Worm (Caenorhabditis elegans): Measurements from ENCODE around the gene flh-2.

flh-2 gene

DNA sequence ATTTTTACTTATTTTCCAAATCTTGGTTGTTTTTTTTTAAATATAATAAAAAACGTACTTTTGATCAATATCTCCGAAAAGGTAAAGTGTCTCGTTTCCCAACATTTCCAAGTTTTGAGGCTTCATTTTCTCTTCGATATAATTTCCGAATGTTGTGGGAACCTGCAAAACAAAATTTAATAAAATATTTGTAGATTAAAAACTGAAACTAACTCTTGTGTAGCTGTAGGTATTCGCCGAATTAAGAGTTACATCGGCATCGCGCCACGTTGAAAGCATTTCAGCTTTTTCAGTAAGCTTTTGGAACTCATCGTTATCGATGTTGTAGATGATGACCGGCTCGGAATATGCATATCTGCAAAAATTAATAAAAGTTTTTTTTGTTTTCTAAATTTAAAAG, 10.5 kb downstream of the flh-2 start, which contains the start of gene vps-22:
Gene vps-22, minus strand, starts transcription at position 101 of the 400 bp plus-strand sequence.
- TF ChIP-seq ttx-3 (tag; optimal IDR thresholded peaks at IDR 0.05), result no peak
- TF ChIP-seq zip-5 (tag; optimal IDR thresholded peaks at IDR 0.05), result no peak
- no peak for TF ChIP-seq npax-4 (tag; optimal IDR thresholded peaks at IDR 0.05)
- TF ChIP-seq Y22D7AL.16 (tag; optimal IDR thresholded peaks at IDR 0.05), result no peak
- TF ChIP-seq ceh-22 (tag; optimal IDR thresholded peaks at IDR 0.05), result no peak
- no peak for TF ChIP-seq odd-2 (tag; optimal IDR thresholded peaks at IDR 0.05)
- TF ChIP-seq ref-2 (tag; optimal IDR thresholded peaks at IDR 0.05), result no peak
- no peak for TF ChIP-seq tbx-2 (tag; optimal IDR thresholded peaks at IDR 0.05)

ce11 chrIII:4962886-4963285, 11.0 kb downstream of the flh-2 start, which contains the start of gene C27F2.9:
C27F2.9 (minus strand) TSS chrIII:4963044.
- peak; percentile 73 for TF ChIP-seq ceh-31 (tag; optimal IDR thresholded peaks at IDR 0.05)
- no peak for TF ChIP-seq hlh-15 (tag; optimal IDR thresholded peaks at IDR 0.05)
- peak; percentile 77 for TF ChIP-seq ets-4 (tag; optimal IDR thresholded peaks at IDR 0.05)
- TF ChIP-seq nfya-1 (tag; optimal IDR thresholded peaks at IDR 0.05), result peak; percentile 82
- TF ChIP-seq tbx-7 (tag; optimal IDR thresholded peaks at IDR 0.05), result peak; percentile 44
- no peak for TF ChIP-seq pat-9 (tag; optimal IDR thresholded peaks at IDR 0.05)
- no peak for TF ChIP-seq hlh-6 (tag; optimal IDR thresholded peaks at IDR 0.05)
- TF ChIP-seq ttx-3 (tag; optimal IDR thresholded peaks at IDR 0.05), result peak; percentile 36
- TF ChIP-seq odd-2 (tag; optimal IDR thresholded peaks at IDR 0.05), result no peak
- TF ChIP-seq rnt-1 (tag; optimal IDR thresholded peaks at IDR 0.05), result peak; percentile 19
- TF ChIP-seq C08G9.2 (tag; optimal IDR thresholded peaks at IDR 0.05), result peak; percentile 4
- TF ChIP-seq pag-3 (tag; optimal IDR thresholded peaks at IDR 0.05; ENCODE audit: borderline replicate concordance), result no peak
- no peak for TF ChIP-seq ceh-6 (GFP tag; optimal IDR thresholded peaks at IDR 0.05)
- TF ChIP-seq syd-9 (tag; optimal IDR thresholded peaks at IDR 0.05), result no peak
- TF ChIP-seq che-1 (tag; optimal IDR thresholded peaks at IDR 0.05), result no peak
- TF ChIP-seq nhr-11 (tag; optimal IDR thresholded peaks at IDR 0.05), result no peak
- no peak for TF ChIP-seq K02D7.2 (tag; optimal IDR thresholded peaks at IDR 0.05)
- TF ChIP-seq lim-6 (tag; optimal IDR thresholded peaks at IDR 0.05), result no peak
- TF ChIP-seq fkh-6 (tag; optimal IDR thresholded peaks at IDR 0.05), result no peak
- TF ChIP-seq elt-2 (tag; optimal IDR thresholded peaks at IDR 0.05), result peak; percentile 61
- TF ChIP-seq ceh-2 (tag; optimal IDR thresholded peaks at IDR 0.05), result peak; percentile 1
- no peak for TF ChIP-seq eyg-1 (tag; optimal IDR thresholded peaks at IDR 0.05)
- TF ChIP-seq sox-4 (tag; optimal IDR thresholded peaks at IDR 0.05), result no peak
- TF ChIP-seq dve-1 (tag; optimal IDR thresholded peaks at IDR 0.05), result peak; percentile 23
- TF ChIP-seq ceh-19 (GFP tag; optimal IDR thresholded peaks at IDR 0.05), result no peak
- TF ChIP-seq ceh-14 (tag; optimal IDR thresholded peaks at IDR 0.05), result no peak
- no peak for TF ChIP-seq mec-3 (tag; optimal IDR thresholded peaks at IDR 0.05; ENCODE audit: borderline replicate concordance)
- no peak for TF ChIP-seq nhr-232 (tag; optimal IDR thresholded peaks at IDR 0.05)
- peak; percentile 47 for TF ChIP-seq ref-2 (tag; optimal IDR thresholded peaks at IDR 0.05)
- no peak for TF ChIP-seq fax-1 (tag; optimal IDR thresholded peaks at IDR 0.05)
- peak; percentile 18 for TF ChIP-seq unc-86 (tag; optimal IDR thresholded peaks at IDR 0.05)
- no peak for TF ChIP-seq ahr-1 (tag; optimal IDR thresholded peaks at IDR 0.05)
- TF ChIP-seq ceh-30 (tag; optimal IDR thresholded peaks at IDR 0.05), result peak; percentile 24
- no peak for TF ChIP-seq pha-4 (tag; optimal IDR thresholded peaks at IDR 0.05)
- peak; percentile 25 for TF ChIP-seq lin-11 (tag; optimal IDR thresholded peaks at IDR 0.05)
- no peak for TF ChIP-seq ceh-9 (tag; optimal IDR thresholded peaks at IDR 0.05)
- no peak for TF ChIP-seq K09A11.1 (tag; optimal IDR thresholded peaks at IDR 0.05; ENCODE audit: insufficient read depth)
- no peak for TF ChIP-seq dmd-4 (tag; optimal IDR thresholded peaks at IDR 0.05; ENCODE audit: borderline replicate concordance)
- peak; percentile 50 for TF ChIP-seq sdc-2 (tag; optimal IDR thresholded peaks at IDR 0.05)
- TF ChIP-seq hlh-30 (tag; optimal IDR thresholded peaks at IDR 0.05; ENCODE audit: insufficient read depth), result no peak
- no peak for TF ChIP-seq hlh-13 (GFP tag; optimal IDR thresholded peaks at IDR 0.05)
- TF ChIP-seq pros-1 (tag; optimal IDR thresholded peaks at IDR 0.05), result no peak
- TF ChIP-seq zip-5 (tag; optimal IDR thresholded peaks at IDR 0.05), result no peak
- peak; percentile 1 for TF ChIP-seq npax-4 (tag; optimal IDR thresholded peaks at IDR 0.05)
- peak; percentile 76 for TF ChIP-seq ceh-18 (tag; optimal IDR thresholded peaks at IDR 0.05)
- TF ChIP-seq ceh-48 (tag; optimal IDR thresholded peaks at IDR 0.05), result peak; percentile 81
- peak; percentile 31 for TF ChIP-seq madf-2 (tag; optimal IDR thresholded peaks at IDR 0.05)
- TF ChIP-seq sox-2 (GFP tag; IDR thresholded peaks at IDR 0.05), result peak; percentile 48
